Worm (Caenorhabditis elegans) whole organism, early embryonic: ENCODE measurements around the gene F09F9.5.

ENCODE experiments used
- B0310.2 ChIP-seq: sonication (generic microtip); optimal IDR thresholded peaks from 2 replicates; lab custom pipeline; 2016; ENCODE audit warnings: mild to moderate bottlenecking, missing genetic modification characterization, missing compliant biosample characterization
- F13C5.2 ChIP-seq: sonication (generic microtip); optimal IDR thresholded peaks from 2 replicates; lab custom pipeline; 2017; ENCODE audit warnings: mild to moderate bottlenecking, missing genetic modification characterization, inconsistent platforms, missing compliant biosample characterization
- aly-1 ChIP-seq: sonication (generic microtip); optimal IDR thresholded peaks from 2 replicates; lab custom pipeline; 2016; ENCODE audit warnings: missing genetic modification characterization, missing compliant biosample characterization
- ama-1 ChIP-seq: fragments of 150-350 bp; optimal IDR thresholded peaks from 2 replicates; lab custom pipeline; 2014
- ceh-13 ChIP-seq: fragments of 200-800 bp; sonication (Bioruptor generic); optimal IDR thresholded peaks from 2 replicates; lab custom pipeline; 2018; ENCODE audit warnings: mild to moderate bottlenecking, missing genetic modification characterization, missing compliant biosample characterization
- ceh-36 ChIP-seq: sonication (generic microtip); optimal IDR thresholded peaks from 2 replicates; lab custom pipeline; 2016; ENCODE audit warnings: missing genetic modification characterization, inconsistent platforms, missing compliant biosample characterization
- ets-7 ChIP-seq: sonication (generic microtip); optimal IDR thresholded peaks from 2 replicates; lab custom pipeline; 2016; ENCODE audit warnings: missing genotype, missing genetic modification characterization, missing compliant biosample characterization
- flt-1 ChIP-seq: fragments of 200-800 bp; sonication (Bioruptor generic); IDR thresholded peaks from 2 replicates; pipeline ENCODE4 v1.3.6; 2022; ENCODE audit warnings: missing genetic modification characterization, missing compliant biosample characterization
- hmbx-1 ChIP-seq: sonication (generic microtip); optimal IDR thresholded peaks from 2 replicates; lab custom pipeline; 2016; ENCODE audit warnings: mild to moderate bottlenecking, missing genetic modification characterization, missing compliant biosample characterization
- hmg-4 ChIP-seq: fragments of 200-800 bp; sonication (Bioruptor generic); optimal IDR thresholded peaks from 2 replicates; lab custom pipeline; 2018; ENCODE audit warnings: mild to moderate bottlenecking, missing genetic modification characterization, missing compliant biosample characterization
- hnd-1 ChIP-seq: sonication (generic microtip); optimal IDR thresholded peaks from 2 replicates; lab custom pipeline; 2016; ENCODE audit warnings: missing genetic modification characterization, missing compliant biosample characterization
- pes-1 ChIP-seq: fragments of 200-800 bp; sonication (Bioruptor generic); IDR thresholded peaks from 2 replicates; pipeline ENCODE4 v1.3.6; 2022; ENCODE audit warnings: missing genetic modification reagents, missing genetic modification characterization, missing compliant biosample characterization
- scrt-1 ChIP-seq: fragments of 200-800 bp; sonication (Bioruptor generic); IDR thresholded peaks from 2 replicates; pipeline ENCODE4 v1.3.6; 2022; ENCODE audit warnings: missing genetic modification characterization, missing compliant biosample characterization
- sea-1 ChIP-seq: fragments of 200-800 bp; sonication (Bioruptor generic); conservative IDR thresholded peaks from 2 replicates; pipeline ENCODE4 v1.3.6; 2022; ENCODE audit warnings: missing genetic modification characterization, missing compliant biosample characterization
- tbx-11 ChIP-seq: fragments of 200-800 bp; sonication (Bioruptor generic); IDR thresholded peaks from 2 replicates; pipeline ENCODE4 v1.3.6; 2022; ENCODE audit warnings: missing genetic modification characterization, missing compliant biosample characterization
- tbx-37 ChIP-seq: fragments of 200-800 bp; sonication (Bioruptor generic); conservative IDR thresholded peaks from 2 replicates; pipeline ENCODE4 v1.3.6; 2022; ENCODE audit warnings: missing genetic modification reagents, missing genetic modification characterization, missing compliant biosample characterization
- tra-4 ChIP-seq: sonication (generic microtip); optimal IDR thresholded peaks from 2 replicates; lab custom pipeline; 2017; ENCODE audit warnings: missing genetic modification characterization, missing compliant biosample characterization

The F09F9.5 gene

DNA sequence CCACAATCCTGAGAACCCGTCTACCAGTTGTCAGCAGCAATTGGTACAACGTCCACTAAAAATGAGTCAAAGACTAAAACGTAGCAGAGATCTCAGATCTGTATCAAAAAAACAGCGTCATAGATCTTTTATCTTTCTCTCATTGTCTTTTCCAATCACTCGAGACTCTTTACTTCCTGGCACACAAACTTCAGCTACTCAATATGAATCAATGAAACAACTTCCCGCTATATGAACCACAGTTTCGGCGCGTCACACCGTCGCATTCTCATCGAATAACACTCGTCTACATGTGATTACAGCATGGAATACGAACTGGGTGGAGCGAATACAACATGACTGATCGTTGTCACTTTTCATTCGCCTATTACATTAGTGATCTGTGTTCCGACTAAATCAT, 14.5 kb downstream of the F09F9.5 start:
- no peak for TF ChIP-seq ets-7
- no peak for TF ChIP-seq hnd-1 (tag; lab: Kevin White, UChicago)
- no peak for TF ChIP-seq tra-4 (tag; lab: Kevin White, UChicago)
- TF ChIP-seq tbx-37 = no peak
- TF ChIP-seq pes-1 (GFP tag; lab: Robert Waterston, UW) = no peak
- no peak for TF ChIP-seq F13C5.2
- no peak for TF ChIP-seq flt-1 (GFP tag; lab: Robert Waterston, UW)

ce11 chrX:4133378-4133777, 15.7 kb downstream of the F09F9.5 start:
- TF ChIP-seq tbx-11 (GFP tag; lab: Robert Waterston, UW) (no peak), sea-1 (no peak), hnd-1 (tag; lab: Kevin White, UChicago) (no peak), F13C5.2 (no peak), tra-4 (tag; lab: Kevin White, UChicago) (no peak), hmg-4 (GFP tag; lab: Kevin White, UChicago) (no peak), ceh-36 (tag; lab: Kevin White, UChicago) (no peak), pes-1 (GFP tag; lab: Robert Waterston, UW) (no peak), ceh-13 (GFP tag; lab: Kevin White, UChicago) (no peak), aly-1 (tag; lab: Kevin White, UChicago) (no peak), scrt-1 (GFP tag; lab: Robert Waterston, UW) (no peak)

ce11 chrX:4134855-4135254, 17.1 kb downstream of the F09F9.5 start, which contains the start of gene ZK470.2:
TSS of gene ZK470.2 (plus strand) at chrX:4135155.
- TF ChIP-seq ama-1 (lab: Kevin White, UChicago) = no peak
- TF ChIP-seq B0310.2 (tag; lab: Kevin White, UChicago) = no peak
- TF ChIP-seq ceh-13 (GFP tag; lab: Kevin White, UChicago) = no peak
- no peak for TF ChIP-seq hmg-4 (GFP tag; lab: Kevin White, UChicago)
- TF ChIP-seq hnd-1 (tag; lab: Kevin White, UChicago) = no peak
- no peak for TF ChIP-seq sea-1
- no peak for TF ChIP-seq tbx-37
- TF ChIP-seq hmbx-1 (tag; lab: Kevin White, UChicago) = no peak
- TF ChIP-seq F13C5.2 = no peak
- no peak for TF ChIP-seq ets-7
- TF ChIP-seq aly-1 (tag; lab: Kevin White, UChicago) = no peak
- no peak for TF ChIP-seq pes-1 (GFP tag; lab: Robert Waterston, UW)
- TF ChIP-seq tbx-11 (GFP tag; lab: Robert Waterston, UW) = no peak
- no peak for TF ChIP-seq scrt-1 (GFP tag; lab: Robert Waterston, UW)

ce11 chrX:4136547-4137311, 19.0 kb downstream of the F09F9.5 start:
- TF ChIP-seq aly-1 (tag; lab: Kevin White, UChicago) (no peak), scrt-1 (GFP tag; lab: Robert Waterston, UW) (no peak), ama-1 (lab: Kevin White, UChicago) (no peak)

DNA sequence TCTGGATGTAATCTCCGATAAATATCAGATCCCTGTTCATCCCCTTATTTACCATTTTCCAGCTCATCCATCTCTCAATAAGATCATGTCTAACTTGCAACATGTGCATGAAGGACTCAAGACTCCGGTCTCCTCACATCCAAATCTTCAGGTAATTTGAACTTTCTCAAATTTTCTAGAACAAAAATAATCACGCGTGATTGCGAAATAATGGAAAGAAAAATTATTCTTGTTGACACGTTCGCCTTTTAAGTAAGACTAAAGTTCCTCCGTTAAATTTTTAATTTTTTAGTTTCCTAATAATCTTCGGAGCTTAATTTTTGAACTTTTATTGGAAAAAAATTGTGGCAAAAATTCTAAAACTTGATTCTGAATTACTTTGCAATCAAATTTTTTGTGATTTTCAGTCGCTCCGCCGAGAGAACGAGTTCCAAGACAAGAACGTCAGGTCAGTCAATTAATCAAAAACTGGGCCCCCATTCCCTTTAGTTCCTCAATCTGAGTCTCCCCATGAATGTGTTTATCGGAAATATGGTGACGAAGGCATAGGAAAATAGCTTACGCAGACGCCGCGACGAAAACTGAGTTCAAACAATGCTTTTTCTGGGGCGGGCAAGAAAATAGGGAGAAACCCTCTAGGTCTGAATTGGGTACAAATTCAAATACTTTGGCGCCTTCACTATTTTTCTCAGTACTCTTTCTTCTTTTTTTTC, 19.9 kb downstream of the F09F9.5 start:
- TF ChIP-seq aly-1 (tag; lab: Kevin White, UChicago) (no peak), hnd-1 (tag; lab: Kevin White, UChicago) (no peak), ceh-36 (tag; lab: Kevin White, UChicago) (no peak), flt-1 (GFP tag; lab: Robert Waterston, UW) (no peak), ceh-13 (GFP tag; lab: Kevin White, UChicago) (no peak), sea-1 (no peak), B0310.2 (tag; lab: Kevin White, UChicago) (no peak), ets-7 (no peak), ama-1 (lab: Kevin White, UChicago) (no peak), F13C5.2 (no peak), tbx-11 (GFP tag; lab: Robert Waterston, UW) (no peak), pes-1 (GFP tag; lab: Robert Waterston, UW) (no peak), tbx-37 (no peak), hmbx-1 (tag; lab: Kevin White, UChicago) (no peak), tra-4 (tag; lab: Kevin White, UChicago) (no peak), hmg-4 (GFP tag; lab: Kevin White, UChicago) (no peak)

ce11 chrX:4138413-4139193, 20.9 kb downstream of the F09F9.5 start:
- no peak for TF ChIP-seq hmg-4 (GFP tag; lab: Kevin White, UChicago)
- TF ChIP-seq hmbx-1 (tag; lab: Kevin White, UChicago) = no peak
- TF ChIP-seq pes-1 (GFP tag; lab: Robert Waterston, UW) = no peak
- TF ChIP-seq sea-1 = no peak
- TF ChIP-seq tra-4 (tag; lab: Kevin White, UChicago) = no peak
- TF ChIP-seq tbx-11 (GFP tag; lab: Robert Waterston, UW) = no peak
- no peak for TF ChIP-seq ama-1 (lab: Kevin White, UChicago)
- TF ChIP-seq aly-1 (tag; lab: Kevin White, UChicago) = no peak
- TF ChIP-seq flt-1 (GFP tag; lab: Robert Waterston, UW) = no peak
- TF ChIP-seq F13C5.2 = no peak
- TF ChIP-seq scrt-1 (GFP tag; lab: Robert Waterston, UW) = no peak
